Worm (Caenorhabditis elegans): ENCODE measurements around the gene xrn-1.
A peak's percentile ranks its signal among the peaks of the same experiment; 100 is the strongest.

Gene xrn-1

ce11 chrII:14112842-14113241 lies 44.1 kb downstream of the xrn-1 start:
- TF ChIP-seq dmd-9 (GFP tag; IDR thresholded peaks at IDR 0.05) (no peak), aha-1 (tag) (peak; percentile 79)

- no peak for TF ChIP-seq R02D3.7 (tag; optimal IDR thresholded peaks at IDR 0.05)
- no peak for TF ChIP-seq php-3 (GFP tag; IDR thresholded peaks at IDR 0.05)
- no peak for TF ChIP-seq daf-8 (GFP tag; IDR thresholded peaks at IDR 0.05)
- no peak for TF ChIP-seq ama-1 (optimal IDR thresholded peaks at IDR 0.05)
- no peak for TF ChIP-seq ceh-82 (tag; optimal IDR thresholded peaks at IDR 0.05)
- no peak for TF ChIP-seq zfp-3 (GFP tag; conservative IDR thresholded peaks at IDR 0.05)
Observed at ce11 chrII:14118391-14118790, 49.7 kb downstream of the xrn-1 start.

- no peak for TF ChIP-seq dmd-6 (GFP tag; IDR thresholded peaks at IDR 0.05)
- peak; percentile 18; the same call in 1 of the 2 replicates for TF ChIP-seq ceh-20 (GFP tag; IDR thresholded peaks at IDR 0.05)
- TF ChIP-seq aha-1 (tag), result peak; percentile 45
- no peak for TF ChIP-seq ztf-7 (tag; optimal IDR thresholded peaks at IDR 0.05)
- TF ChIP-seq vab-7 (GFP tag; IDR thresholded peaks at IDR 0.05), result 0 out of 2 replicates have a peak, but pooled peaks have one; percentile 31
- TF ChIP-seq sdz-12 (GFP tag; optimal IDR thresholded peaks at IDR 0.05), result no peak
Observed at ce11 chrII:14122065-14122464, 53.4 kb downstream of the xrn-1 start, which contains the start of gene K09E4.4. TSS of gene K09E4.4 (minus strand) at chrII:14122165.

ce11 chrII:14126841-14127240 lies 58.1 kb downstream of the xrn-1 start, which contains the start of gene K09E4.3:
TSS of gene K09E4.3 (minus strand) at chrII:14126941.
- peak in 1 of 2 experiments; percentile 27 for TF ChIP-seq unc-62 (GFP tag; optimal IDR thresholded peaks at IDR 0.05 in 1 of 2)
- no peak for TF ChIP-seq unc-62 (tag; optimal IDR thresholded peaks at IDR 0.05)
- no peak for TF ChIP-seq daf-19 (GFP tag; conservative IDR thresholded peaks at IDR 0.05)
- 0 out of 2 replicates have a peak, but pooled peaks have one; percentile 0 for TF ChIP-seq set-16 (GFP tag; IDR thresholded peaks at IDR 0.05)
- no peak for TF ChIP-seq ceh-32 (tag; optimal IDR thresholded peaks at IDR 0.05; ENCODE audit: poor library complexity)
- TF ChIP-seq T26A8.4 (GFP tag; IDR thresholded peaks at IDR 0.05), result no peak
- TF ChIP-seq lim-7 (GFP tag; IDR thresholded peaks at IDR 0.05), result no peak
- TF ChIP-seq tra-1 (GFP tag; IDR thresholded peaks at IDR 0.05), result no peak

- TF ChIP-seq ztf-11 (tag; optimal IDR thresholded peaks at IDR 0.05) (no peak), F26F4.8 (GFP tag; conservative IDR thresholded peaks at IDR 0.05) (no peak), zip-11 (GFP tag; IDR thresholded peaks at IDR 0.05) (no peak), nhr-25 (tag; optimal IDR thresholded peaks at IDR 0.05; ENCODE audit: borderline replicate concordance, insufficient read depth) (no peak), aha-1 (tag) (peak; percentile 27), set-16 (GFP tag; IDR thresholded peaks at IDR 0.05) (peak; percentile 65; the same call in 1 of the 2 replicates), snpc-4 (tag; optimal IDR thresholded peaks at IDR 0.05) (no peak), F10B5.3 (tag; optimal IDR thresholded peaks at IDR 0.05) (no peak), ceh-28 (tag; optimal IDR thresholded peaks at IDR 0.05) (no peak)
Observed at ce11 chrII:14129191-14129590, 60.5 kb downstream of the xrn-1 start.

ce11 chrII:14132733-14133132 lies 64.0 kb downstream of the xrn-1 start, which contains the start of gene algn-3:
TSS of gene algn-3 (minus strand) at chrII:14132833.
- no peak for TF ChIP-seq ces-1 (GFP tag; optimal IDR thresholded peaks at IDR 0.05)
- no peak for TF ChIP-seq F10B5.3 (tag; optimal IDR thresholded peaks at IDR 0.05)
- TF ChIP-seq F37D6.2 (tag; optimal IDR thresholded peaks at IDR 0.05), result no peak
- no peak for TF ChIP-seq dve-1 (tag; optimal IDR thresholded peaks at IDR 0.05; ENCODE audit: insufficient read depth)
- TF ChIP-seq daf-16 (GFP tag; optimal IDR thresholded peaks at IDR 0.05), result no peak
- TF ChIP-seq daf-16 (tag; optimal IDR thresholded peaks at IDR 0.05), result no peak
- TF ChIP-seq lin-29 (GFP tag; IDR thresholded peaks at IDR 0.05), result no peak
- TF ChIP-seq T26A8.4 (GFP tag; IDR thresholded peaks at IDR 0.05), result no peak
- no peak for TF ChIP-seq attf-4 (tag; optimal IDR thresholded peaks at IDR 0.05)
- TF ChIP-seq unc-39 (tag; optimal IDR thresholded peaks at IDR 0.05), result no peak
- TF ChIP-seq gei-8 (GFP tag; optimal IDR thresholded peaks at IDR 0.05), result no peak
- no peak for TF ChIP-seq snpc-4 (tag; optimal IDR thresholded peaks at IDR 0.05)
- TF ChIP-seq rbr-2 (tag; optimal IDR thresholded peaks at IDR 0.05), result no peak
- TF ChIP-seq aly-2 (tag; optimal IDR thresholded peaks at IDR 0.05), result no peak
- TF ChIP-seq ztf-7 (tag; optimal IDR thresholded peaks at IDR 0.05), result no peak
- no peak for TF ChIP-seq skn-1 (tag; optimal IDR thresholded peaks at IDR 0.05)
- no peak for TF ChIP-seq ceh-20 (GFP tag; IDR thresholded peaks at IDR 0.05)
- TF ChIP-seq arid-1 (GFP tag; conservative IDR thresholded peaks at IDR 0.05), result no peak
- TF ChIP-seq pha-4 (GFP tag; IDR thresholded peaks at IDR 0.05), result no peak
- TF ChIP-seq pha-4 (tag; optimal IDR thresholded peaks at IDR 0.05), result no peak
- no peak for TF ChIP-seq ceh-32 (tag; optimal IDR thresholded peaks at IDR 0.05; ENCODE audit: poor library complexity)
- TF ChIP-seq madf-9 (GFP tag; conservative IDR thresholded peaks at IDR 0.05), result no peak

All from whole organism, L4 larva.